Worm (Caenorhabditis elegans) whole organism, L3 larva: ENCODE data around the gene F08H9.2.

Experiments used
- R02D3.7 ChIP-seq: fragments of 150-350 bp; optimal IDR thresholded peaks from 2 replicates; lab custom pipeline; 2014; ENCODE audit warnings: missing biosample characterization, missing genetic modification characterization
- ZK546.5 ChIP-seq: sonication (generic microtip); optimal IDR thresholded peaks from 2 replicates; lab custom pipeline; 2017; ENCODE audit warnings: missing biosample characterization, missing genetic modification characterization
- aly-2 ChIP-seq: fragments of 150-350 bp; optimal IDR thresholded peaks from 2 replicates; lab custom pipeline; 2014; ENCODE audit warnings: missing biosample characterization, missing genetic modification characterization
- ama-1 ChIP-seq: fragments of 150-350 bp; optimal IDR thresholded peaks from 2 replicates; lab custom pipeline; 2018
- ceh-16 ChIP-seq: sonication (generic microtip); optimal IDR thresholded peaks from 2 replicates; lab custom pipeline; 2017; ENCODE audit warnings: missing biosample characterization, missing genetic modification characterization
- ceh-9 ChIP-seq: sonication (generic microtip); optimal IDR thresholded peaks from 2 replicates; lab custom pipeline; 2018; ENCODE audit warnings: missing biosample characterization, missing genetic modification characterization
- daf-12 ChIP-seq: fragments of 150-350 bp; optimal IDR thresholded peaks from 2 replicates; lab custom pipeline; 2014; ENCODE audit warnings: missing biosample characterization, missing genetic modification reagents, missing genetic modification characterization
- egl-27 ChIP-seq: sonication (generic microtip); optimal IDR thresholded peaks from 4 replicates; lab custom pipeline; 2017; ENCODE audit warnings: missing biosample characterization, missing genetic modification reagents, missing genetic modification characterization
- egl-5 ChIP-seq: fragments of 150-350 bp; optimal IDR thresholded peaks from 2 replicates; lab custom pipeline; 2017; ENCODE audit warnings: missing biosample characterization, missing genetic modification reagents, missing genetic modification characterization, inconsistent platforms
- elt-1 ChIP-seq: fragments of 150-350 bp; optimal IDR thresholded peaks from 2 replicates; lab custom pipeline; 2014; ENCODE audit warnings: missing biosample characterization, missing genetic modification characterization
- elt-2 ChIP-seq: sonication (generic microtip); optimal IDR thresholded peaks from 2 replicates; lab custom pipeline; 2016; ENCODE audit warnings: missing genetic modification reagents, mild to moderate bottlenecking, missing genetic modification characterization, missing compliant biosample characterization
- elt-3 ChIP-seq, 3 experiments: fragments of 150-350 bp in 1 of 3; sonication (generic microtip) in 2 of 3; optimal IDR thresholded peaks; 2 replicates in 2 of 3; 4 replicates in 1 of 3; lab custom pipeline; 2014 to 2017; ENCODE audit warnings: missing biosample characterization in 3 of 3, missing genetic modification characterization in 3 of 3
- eor-1 ChIP-seq, 2 experiments: fragments of 150-350 bp; optimal IDR thresholded peaks; 2 replicates each; lab custom pipeline; 2014 to 2018; ENCODE audit warnings: missing biosample characterization in 2 of 2, missing genetic modification characterization in 2 of 2
- fkh-10 ChIP-seq: sonication (generic microtip); optimal IDR thresholded peaks from 2 replicates; lab custom pipeline; 2017; ENCODE audit warnings: missing biosample characterization, missing genetic modification reagents, missing genetic modification characterization
- hmg-11 ChIP-seq: sonication (generic microtip); optimal IDR thresholded peaks from 2 replicates; lab custom pipeline; 2016; ENCODE audit warnings: missing genetic modification characterization, missing compliant biosample characterization
- jun-1 ChIP-seq: fragments of 150-350 bp; optimal IDR thresholded peaks from 2 replicates; lab custom pipeline; 2014; ENCODE audit warnings: missing biosample characterization, missing genetic modification reagents, missing genetic modification characterization
- lin-15B ChIP-seq: fragments of 150-350 bp; optimal IDR thresholded peaks from 2 replicates; lab custom pipeline; 2014; ENCODE audit warnings: missing biosample characterization, missing genetic modification characterization
- lin-39 ChIP-seq: fragments of 150-350 bp; optimal IDR thresholded peaks from 2 replicates; lab custom pipeline; 2018; ENCODE audit warnings: missing biosample characterization, missing genetic modification reagents, missing genetic modification characterization
- mdl-1 ChIP-seq: fragments of 150-350 bp; optimal IDR thresholded peaks from 2 replicates; lab custom pipeline; 2014; ENCODE audit warnings: missing biosample characterization, missing genetic modification characterization
- mml-1 ChIP-seq: fragments of 150-350 bp; sonication (generic microtip); optimal IDR thresholded peaks from 3 replicates; lab custom pipeline; 2014; ENCODE audit warnings: missing biosample characterization, missing genetic modification characterization
- nhr-12 ChIP-seq: fragments of 150-350 bp; optimal IDR thresholded peaks from 2 replicates; lab custom pipeline; 2014; ENCODE audit warnings: missing biosample characterization, missing genetic modification characterization
- nhr-23 ChIP-seq: fragments of 150-350 bp; optimal IDR thresholded peaks from 2 replicates; lab custom pipeline; 2014; ENCODE audit warnings: missing biosample characterization, missing genetic modification reagents, missing genetic modification characterization
- nhr-25 ChIP-seq: sonication (generic microtip); optimal IDR thresholded peaks from 2 replicates; lab custom pipeline; 2017; ENCODE audit warnings: missing biosample characterization, missing genetic modification characterization
- nhr-28 ChIP-seq: fragments of 150-350 bp; optimal IDR thresholded peaks from 2 replicates; lab custom pipeline; 2014; ENCODE audit warnings: missing biosample characterization, missing genetic modification characterization
- nhr-67 ChIP-seq: fragments of 150-350 bp; optimal IDR thresholded peaks from 2 replicates; lab custom pipeline; 2014; ENCODE audit warnings: missing biosample characterization, missing genetic modification characterization
- nhr-76 ChIP-seq: fragments of 150-350 bp; sonication (generic microtip); optimal IDR thresholded peaks from 5 replicates; lab custom pipeline; 2014; ENCODE audit warnings: missing biosample characterization, missing genetic modification characterization
- pha-4 ChIP-seq: fragments of 150-350 bp; optimal IDR thresholded peaks from 2 replicates; lab custom pipeline; 2014; ENCODE audit warnings: missing biosample characterization, missing genetic modification reagents, missing genetic modification characterization
- pqm-1 ChIP-seq: fragments of 150-350 bp; optimal IDR thresholded peaks from 2 replicates; lab custom pipeline; 2017; ENCODE audit warnings: missing biosample characterization, missing genetic modification characterization, inconsistent platforms
- skn-1 ChIP-seq: fragments of 150-350 bp; optimal IDR thresholded peaks from 2 replicates; lab custom pipeline; 2014; ENCODE audit warnings: missing biosample characterization, missing genetic modification characterization
- snpc-4 ChIP-seq: fragments of 150-350 bp; optimal IDR thresholded peaks from 2 replicates; lab custom pipeline; 2014; ENCODE audit warnings: missing biosample characterization, missing genetic modification characterization
- tbx-2 ChIP-seq: sonication (generic microtip); optimal IDR thresholded peaks from 2 replicates; lab custom pipeline; 2016; ENCODE audit warnings: mild to moderate bottlenecking, missing genetic modification characterization, missing compliant biosample characterization
- unc-62 ChIP-seq: fragments of 150-350 bp; sonication (generic microtip); optimal IDR thresholded peaks from 4 replicates; lab custom pipeline; 2014; ENCODE audit warnings: missing biosample characterization, missing genetic modification reagents, missing genetic modification characterization
- ztf-11 ChIP-seq: fragments of 150-350 bp; optimal IDR thresholded peaks from 2 replicates; lab custom pipeline; 2014; ENCODE audit warnings: missing biosample characterization, missing genetic modification characterization
- ztf-4 ChIP-seq: fragments of 150-350 bp; optimal IDR thresholded peaks from 2 replicates; lab custom pipeline; 2014; ENCODE audit warnings: missing biosample characterization, missing genetic modification characterization

F08H9.2 gene

DNA sequence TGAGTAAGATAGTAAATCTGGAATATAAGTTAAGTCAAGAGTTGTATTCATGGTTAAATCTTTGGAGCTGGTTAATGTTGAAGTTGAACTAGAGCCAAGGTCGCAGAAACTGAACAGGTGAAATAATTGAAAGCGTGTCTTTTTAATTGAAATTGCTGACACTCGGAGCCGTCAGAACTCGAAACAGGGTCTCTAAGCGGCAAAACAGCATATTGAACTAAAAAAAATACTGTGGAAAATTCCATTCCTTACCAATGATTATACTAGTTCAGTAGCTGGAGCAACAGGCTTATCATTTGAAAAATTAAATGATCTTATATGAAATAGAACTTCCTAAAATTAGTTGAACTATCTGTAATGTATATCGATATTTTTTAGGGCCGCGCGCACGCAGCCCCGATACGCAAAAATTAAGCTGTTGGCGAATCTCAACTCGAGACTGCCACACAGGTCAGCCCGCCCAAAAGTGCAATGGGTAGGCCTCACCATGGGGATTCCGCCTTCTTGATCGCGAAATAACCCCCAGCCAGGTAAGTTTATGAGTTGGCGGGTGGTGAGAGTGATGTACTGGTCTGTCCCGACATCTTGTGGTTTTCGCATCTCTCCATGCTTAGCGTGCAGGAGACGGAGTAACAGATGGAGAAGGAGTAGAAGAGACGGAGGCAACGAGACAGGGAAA, 7.9 kb downstream of the F08H9.2 start, which contains the start of gene srz-97 (continued):
- TF ChIP-seq fkh-10 (GFP tag; lab: Kevin White, UChicago) (no peak), mdl-1 (tag; lab: Kevin White, UChicago) (no peak), egl-5 (tag; lab: Kevin White, UChicago) (no peak), lin-15B (tag; lab: Kevin White, UChicago) (no peak), egl-27 (no peak)

DNA sequence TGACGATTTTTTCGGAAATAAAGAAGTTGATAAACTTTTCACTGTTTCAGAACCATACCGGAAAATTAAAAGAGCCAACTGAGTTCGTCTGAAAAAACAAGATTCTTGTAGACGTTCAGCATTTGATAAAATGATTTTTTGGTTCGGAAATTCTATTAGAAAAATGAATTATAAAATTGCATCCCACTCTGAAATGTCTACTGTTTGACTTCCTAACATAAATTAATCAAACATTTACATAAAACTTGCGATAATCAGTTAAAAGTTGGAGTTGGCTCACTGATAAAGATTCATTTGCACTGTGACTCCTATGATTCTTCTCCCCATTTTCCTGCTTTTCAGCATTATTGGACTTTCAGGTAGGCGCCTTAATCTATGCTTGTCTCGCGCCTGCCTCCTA, 8.5 kb downstream of the F08H9.2 start, which contains the start of gene clec-57:
TSS of gene clec-57 (plus strand) at position 301 of the 400 bp plus-strand sequence.
- no peak for TF ChIP-seq nhr-25
- TF ChIP-seq daf-12 (tag; lab: Kevin White, UChicago): no peak
- TF ChIP-seq hmg-11: no peak
- TF ChIP-seq jun-1 (tag; lab: Kevin White, UChicago): no peak
- no peak for TF ChIP-seq skn-1 (tag; lab: Kevin White, UChicago)
- TF ChIP-seq R02D3.7 (tag; lab: Kevin White, UChicago): no peak
- no peak for TF ChIP-seq nhr-12 (tag; lab: Kevin White, UChicago)
- TF ChIP-seq elt-1 (tag; lab: Kevin White, UChicago): no peak
- no peak for TF ChIP-seq unc-62
- TF ChIP-seq ztf-4 (tag; lab: Kevin White, UChicago): no peak
- no peak for TF ChIP-seq pqm-1 (tag; lab: Kevin White, UChicago)
- TF ChIP-seq aly-2 (tag; lab: Kevin White, UChicago): no peak
- no peak for TF ChIP-seq elt-3 (tag; optimal IDR thresholded peaks at IDR 0.05; lab: Kevin White, UChicago)
- no peak for TF ChIP-seq nhr-28 (tag; lab: Kevin White, UChicago)
- TF ChIP-seq ztf-11 (tag; lab: Kevin White, UChicago): no peak

DNA sequence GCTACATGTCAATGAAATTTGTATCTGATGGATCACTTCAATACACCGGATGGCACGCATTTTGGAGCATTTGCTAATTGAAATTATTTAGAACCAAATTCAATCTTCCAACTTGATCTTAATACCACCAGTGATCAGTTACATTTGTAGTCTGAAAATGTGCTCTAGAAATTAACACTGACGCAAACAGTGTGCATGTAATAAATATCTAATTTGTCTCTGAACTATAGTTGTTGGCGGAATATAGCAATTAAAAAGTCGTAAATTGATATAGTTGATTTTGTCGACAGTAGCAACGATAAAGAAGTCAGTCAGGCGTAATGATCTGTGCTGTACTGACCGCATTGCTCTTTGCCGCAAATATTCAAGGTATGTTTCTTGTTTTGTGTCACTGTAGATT, 11.8 kb downstream of the F08H9.2 start, which contains the start of gene clec-227:
TSS of gene clec-227 (plus strand) at position 301 of the 400 bp plus-strand sequence.
- TF ChIP-seq R02D3.7 (tag; lab: Kevin White, UChicago): no peak
- no peak for TF ChIP-seq ZK546.5 (tag; lab: Kevin White, UChicago)
- TF ChIP-seq pha-4 (tag; lab: Kevin White, UChicago): no peak
- TF ChIP-seq ama-1 (lab: Kevin White, UChicago): no peak
- no peak for TF ChIP-seq nhr-67 (tag; lab: Kevin White, UChicago)
- no peak for TF ChIP-seq ztf-11 (tag; lab: Kevin White, UChicago)
- TF ChIP-seq hmg-11: no peak
- no peak for TF ChIP-seq snpc-4 (tag; lab: Kevin White, UChicago)
- no peak for TF ChIP-seq nhr-28 (tag; lab: Kevin White, UChicago)
- TF ChIP-seq daf-12 (tag; lab: Kevin White, UChicago): no peak
- TF ChIP-seq lin-39 (tag; lab: Kevin White, UChicago): no peak
- no peak for TF ChIP-seq ceh-16 (tag; lab: Kevin White, UChicago)
- no peak for TF ChIP-seq eor-1 (tag; optimal IDR thresholded peaks at IDR 0.05; lab: Kevin White, UChicago)
- TF ChIP-seq ztf-4 (tag; lab: Kevin White, UChicago): no peak
- TF ChIP-seq nhr-76 (tag; lab: Kevin White, UChicago): no peak
- no peak for TF ChIP-seq fkh-10 (GFP tag; lab: Kevin White, UChicago)
- TF ChIP-seq mml-1 (tag; lab: Kevin White, UChicago): no peak
- TF ChIP-seq tbx-2: no peak

DNA sequence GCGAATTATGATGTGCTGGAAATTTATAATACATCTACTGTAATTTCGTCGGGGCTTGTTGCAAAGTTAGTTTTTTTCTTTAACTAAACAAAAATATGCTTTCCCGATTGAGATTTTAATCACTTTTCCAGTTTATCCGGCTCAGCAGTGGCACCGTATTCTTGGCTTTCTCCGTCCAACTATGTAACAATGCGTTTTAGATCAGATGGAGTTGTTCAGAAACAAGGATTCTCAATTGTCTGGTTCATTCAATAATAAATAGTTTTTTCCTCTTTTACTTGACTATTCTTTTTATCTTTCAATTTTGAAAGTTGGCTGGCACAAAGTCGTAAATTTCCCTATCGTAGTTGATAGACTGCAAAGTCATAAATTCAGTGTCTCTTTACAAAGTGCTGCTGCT, 13.6 kb downstream of the F08H9.2 start, which contains the start of gene clec-56:
TSS of gene clec-56 (plus strand) at position 301 of the 400 bp plus-strand sequence.
- TF ChIP-seq lin-39 (tag; lab: Kevin White, UChicago) (no peak), elt-2 (tag; lab: Kevin White, UChicago) (peak; percentile 38), nhr-23 (no peak), pqm-1 (tag; lab: Kevin White, UChicago) (peak; percentile 5), ceh-16 (tag; lab: Kevin White, UChicago) (no peak)
- TF ChIP-seq, all 47 proteins: peak for 2

DNA sequence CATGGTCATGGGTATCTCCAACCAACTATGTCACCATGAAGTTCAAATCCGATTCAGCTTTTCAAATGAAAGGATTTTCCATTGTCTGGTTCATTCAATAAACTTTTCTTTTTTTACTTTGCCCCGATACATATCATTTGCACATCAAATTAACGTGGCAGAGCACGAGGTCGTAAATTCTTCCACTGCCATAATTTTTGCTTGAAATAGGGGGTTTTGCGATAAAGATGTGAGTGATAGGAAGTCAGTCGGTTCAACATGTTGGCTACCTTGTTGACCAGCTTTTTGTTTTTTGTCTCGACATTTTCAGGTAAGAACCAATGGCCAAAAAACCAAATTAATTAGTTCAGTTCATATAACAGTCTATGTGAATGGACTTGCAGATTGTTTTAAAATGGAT, 16.2 kb downstream of the F08H9.2 start, which contains the start of gene clec-54:
TSS of gene clec-54 (plus strand) at position 224 of the 400 bp plus-strand sequence.
- no peak for TF ChIP-seq tbx-2
- no peak for TF ChIP-seq nhr-23
- TF ChIP-seq elt-2 (tag; lab: Kevin White, UChicago): peak; percentile 48
- no peak for TF ChIP-seq ceh-9 (tag; lab: Kevin White, UChicago)
- TF ChIP-seq mdl-1 (tag; lab: Kevin White, UChicago): no peak
- no peak for TF ChIP-seq fkh-10 (GFP tag; lab: Kevin White, UChicago)
- peak; percentile 5 for TF ChIP-seq pqm-1 (tag; lab: Kevin White, UChicago)
